Fruit fly (Drosophila melanogaster): ENCODE measurements around the gene CG31013.

The CG31013 gene

dm6 chr3R:30600154-30601009 is 45.3 kb downstream of the CG31013 start:
- TF ChIP-seq CG17801 (GFP tag; optimal IDR thresholded peaks at IDR 0.05; ENCODE audit: partially characterized antibody), result peak; percentile 88

dm6 chr3R:30599404-30599980 is 46.2 kb downstream of the CG31013 start:
- no peak for TF ChIP-seq CG17801 (GFP tag; optimal IDR thresholded peaks at IDR 0.05; ENCODE audit: partially characterized antibody)

DNA sequence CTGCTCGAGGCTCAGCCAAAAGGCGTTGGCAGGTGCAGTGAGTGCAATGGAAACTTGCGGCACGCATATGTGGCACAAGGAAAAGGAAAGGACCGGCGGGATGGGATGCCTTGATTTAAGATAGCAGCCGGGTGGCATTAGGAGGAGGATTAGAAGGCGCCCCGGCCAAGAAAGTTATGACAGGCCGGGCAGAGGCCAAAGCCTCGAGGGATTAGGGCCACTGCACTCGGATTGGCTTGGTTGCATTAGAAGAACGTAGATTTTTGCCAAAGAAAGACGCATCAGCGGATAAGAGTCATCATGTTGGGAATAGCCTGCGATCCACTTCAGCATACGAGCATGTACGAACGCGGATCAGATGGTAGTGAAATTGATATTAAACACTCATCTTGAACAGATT is 49.0 kb downstream of the CG31013 start, which contains the start of gene CG31019:
Gene CG31019 (plus strand): TSS at position 301 of the 400 bp plus-strand sequence.
- no peak for TF ChIP-seq CG17801 (GFP tag; optimal IDR thresholded peaks at IDR 0.05; ENCODE audit: partially characterized antibody)

Data from ovary, adult (tissue).